Worm (Caenorhabditis elegans): ENCODE results near the gene C35D10.5.

Gene C35D10.5

ce11 chrIII:4900260-4900659, 38.1 kb downstream of the C35D10.5 start, which contains the start of gene tag-340:
tag-340 (plus strand) TSS chrIII:4900508.
- TF ChIP-seq fos-1 (tag; optimal IDR thresholded peaks at IDR 0.05) (peak; percentile 28), lin-11 (tag; optimal IDR thresholded peaks at IDR 0.05) (no peak), mab-5 (tag; optimal IDR thresholded peaks at IDR 0.05) (no peak)

- TF ChIP-seq nhr-129 (tag; optimal IDR thresholded peaks at IDR 0.05) (no peak), zag-1 (tag; optimal IDR thresholded peaks at IDR 0.05) (no peak), peb-1 (tag; optimal IDR thresholded peaks at IDR 0.05) (no peak), egl-27 (tag; optimal IDR thresholded peaks at IDR 0.05) (no peak), ztf-11 (tag; optimal IDR thresholded peaks at IDR 0.05) (no peak), nhr-12 (tag; optimal IDR thresholded peaks at IDR 0.05) (no peak), snpc-4 (tag; optimal IDR thresholded peaks at IDR 0.05) (no peak), sma-9 (GFP tag; optimal IDR thresholded peaks at IDR 0.05) (no peak), sma-9 (tag; optimal IDR thresholded peaks at IDR 0.05) (no peak), mdl-1 (tag; optimal IDR thresholded peaks at IDR 0.05) (no peak), mab-5 (tag; optimal IDR thresholded peaks at IDR 0.05) (no peak), nhr-11 (tag; optimal IDR thresholded peaks at IDR 0.05) (no peak), R02D3.7 (tag; optimal IDR thresholded peaks at IDR 0.05) (no peak), Y55F3AM.14 (GFP tag; optimal IDR thresholded peaks at IDR 0.05) (no peak), F13H6.1 (tag; optimal IDR thresholded peaks at IDR 0.05) (no peak)
Measured at ce11 chrIII:4903784-4904183, 41.6 kb downstream of the C35D10.5 start, which contains the start of gene kbp-2. kbp-2 (minus strand) TSS chrIII:4903884.

- TF ChIP-seq C34F6.9 (tag; optimal IDR thresholded peaks at IDR 0.05) (peak; percentile 55), aly-2 (tag; optimal IDR thresholded peaks at IDR 0.05) (no peak), nhr-21 (tag; optimal IDR thresholded peaks at IDR 0.05) (no peak), lin-11 (tag; optimal IDR thresholded peaks at IDR 0.05) (no peak), fos-1 (tag; optimal IDR thresholded peaks at IDR 0.05) (peak; percentile 36), lsy-2 (tag; optimal IDR thresholded peaks at IDR 0.05) (peak in 1 of 2 experiments; percentile 41), nhr-129 (tag; optimal IDR thresholded peaks at IDR 0.05) (peak; percentile 16), F13H6.1 (tag; optimal IDR thresholded peaks at IDR 0.05) (peak; percentile 28), gmeb-1 (tag; optimal IDR thresholded peaks at IDR 0.05) (peak; percentile 17), ztf-11 (tag; optimal IDR thresholded peaks at IDR 0.05) (no peak), snpc-4 (tag; optimal IDR thresholded peaks at IDR 0.05) (no peak), unc-55 (GFP tag; optimal IDR thresholded peaks at IDR 0.05) (peak; percentile 21)
Measured at ce11 chrIII:4905405-4905804, 43.3 kb downstream of the C35D10.5 start, which contains the start of gene F26F4.8. F26F4.8 (minus strand) TSS chrIII:4905473.

ce11 chrIII:4906365-4906764, 44.2 kb downstream of the C35D10.5 start:
- TF ChIP-seq fos-1 (tag; optimal IDR thresholded peaks at IDR 0.05) (peak; percentile 99), crh-2 (tag; optimal IDR thresholded peaks at IDR 0.05) (no peak), gmeb-1 (tag; optimal IDR thresholded peaks at IDR 0.05) (peak; percentile 20)

- TF ChIP-seq ZK546.5 (tag; optimal IDR thresholded peaks at IDR 0.05) (no peak), nhr-23 (tag; optimal IDR thresholded peaks at IDR 0.05) (no peak), lin-39 (tag; optimal IDR thresholded peaks at IDR 0.05) (no peak), F13H6.1 (tag; optimal IDR thresholded peaks at IDR 0.05) (no peak), ztf-11 (tag; optimal IDR thresholded peaks at IDR 0.05) (no peak), lsy-2 (tag; optimal IDR thresholded peaks at IDR 0.05) (no peak), unc-39 (tag; optimal IDR thresholded peaks at IDR 0.05) (no peak), dmd-4 (tag; optimal IDR thresholded peaks at IDR 0.05) (no peak), unc-62 (GFP tag; optimal IDR thresholded peaks at IDR 0.05) (no peak), nhr-6 (tag; optimal IDR thresholded peaks at IDR 0.05) (no peak), fos-1 (tag; optimal IDR thresholded peaks at IDR 0.05) (no peak), nhr-237 (tag; optimal IDR thresholded peaks at IDR 0.05) (no peak), peb-1 (tag; optimal IDR thresholded peaks at IDR 0.05) (no peak), snpc-4 (tag; optimal IDR thresholded peaks at IDR 0.05) (no peak), gmeb-1 (tag; optimal IDR thresholded peaks at IDR 0.05) (no peak), ztf-4 (tag; optimal IDR thresholded peaks at IDR 0.05) (no peak), egl-27 (tag; optimal IDR thresholded peaks at IDR 0.05) (no peak), nhr-11 (tag; optimal IDR thresholded peaks at IDR 0.05) (no peak), ceh-16 (tag; optimal IDR thresholded peaks at IDR 0.05) (no peak), nhr-25 (tag; optimal IDR thresholded peaks at IDR 0.05) (no peak)
Measured at ce11 chrIII:4906896-4907295, 44.7 kb downstream of the C35D10.5 start, which contains the start of gene rom-1. rom-1 (plus strand) TSS chrIII:4907196.

Measured in whole organism, L2 larva.